Fruit fly (Drosophila melanogaster) whole organism, embryonic: ENCODE measurements around the gene TBC1D16.

Experiments used
- Aef1 ChIP-seq: fragments of 200-800 bp; sonication (Bioruptor generic); IDR thresholded peaks from 3 replicates; pipeline ENCODE4 v1.3.6; 2022; ENCODE audit warnings: missing biosample characterization, missing genetic modification characterization
- Blimp-1 ChIP-seq: fragments of 200-800 bp; sonication (Bioruptor generic); optimal IDR thresholded peaks from 3 replicates; lab custom pipeline; 2018; ENCODE audit warnings: missing biosample characterization, missing genetic modification characterization, mild to moderate bottlenecking, moderate library complexity, missing genetic modification reagents
- CG10654 ChIP-seq: fragments of 200-800 bp; sonication (Bioruptor generic); optimal IDR thresholded peaks from 2 replicates; lab custom pipeline; 2016; ENCODE audit warnings: missing biosample characterization, missing genetic modification characterization
- CG11085 ChIP-seq: fragments of 200-800 bp; sonication (Bioruptor generic); IDR thresholded peaks from 2 replicates; pipeline ENCODE4 v1.3.6; 2022; ENCODE audit warnings: missing biosample characterization, missing genetic modification characterization
- CG12769 ChIP-seq: fragments of 200-800 bp; sonication (Bioruptor generic); optimal IDR thresholded peaks from 2 replicates; lab custom pipeline; 2019; ENCODE audit warnings: missing biosample characterization, mild to moderate bottlenecking, missing genetic modification characterization, moderate library complexity
- CG13296 ChIP-seq: fragments of 200-800 bp; sonication (Bioruptor generic); optimal IDR thresholded peaks from 3 replicates; lab custom pipeline; 2018; ENCODE audit warnings: missing biosample characterization, mild to moderate bottlenecking, missing genetic modification characterization
- CG13775 ChIP-seq: fragments of 200-800 bp; sonication (Bioruptor generic); optimal IDR thresholded peaks from 3 replicates; lab custom pipeline; 2017; ENCODE audit warnings: missing biosample characterization, mild to moderate bottlenecking, missing genetic modification characterization
- CG15479 ChIP-seq: fragments of 200-800 bp; sonication (Bioruptor generic); optimal IDR thresholded peaks from 3 replicates; lab custom pipeline; 2019; ENCODE audit warnings: missing biosample characterization, mild to moderate bottlenecking, missing genetic modification characterization, moderate library complexity
- CG17328 ChIP-seq: fragments of 200-800 bp; sonication (Bioruptor generic); IDR thresholded peaks from 2 replicates; pipeline ENCODE4 v1.3.6; 2022; ENCODE audit warnings: missing biosample characterization, missing genetic modification characterization
- CG17359 ChIP-seq: fragments of 200-800 bp; sonication (Bioruptor generic); optimal IDR thresholded peaks from 3 replicates; lab custom pipeline; 2018; ENCODE audit warnings: missing biosample characterization, mild to moderate bottlenecking, missing genetic modification characterization, moderate library complexity
- CG18011 ChIP-seq: fragments of 200-800 bp; sonication (Bioruptor generic); optimal IDR thresholded peaks from 2 replicates; lab custom pipeline; 2017; ENCODE audit warnings: missing biosample characterization, missing genetic modification characterization, mild to moderate bottlenecking, moderate library complexity, missing genotype
- CG1832 ChIP-seq: fragments of 200-800 bp; sonication (Bioruptor generic); optimal IDR thresholded peaks from 2 replicates; lab custom pipeline; 2017; ENCODE audit warnings: missing biosample characterization, mild to moderate bottlenecking, missing genetic modification characterization, inconsistent platforms
- CG2116 ChIP-seq: fragments of 200-800 bp; sonication (Bioruptor generic); optimal IDR thresholded peaks from 3 replicates; lab custom pipeline; 2018; ENCODE audit warnings: missing biosample characterization, mild to moderate bottlenecking, missing genetic modification characterization
- CG32532 ChIP-seq: fragments of 200-800 bp; sonication (Bioruptor generic); IDR thresholded peaks from 2 replicates; pipeline ENCODE4 v1.3.6; 2022; ENCODE audit warnings: missing biosample characterization, missing genetic modification characterization
- CG32772 ChIP-seq: fragments of 200-800 bp; sonication (Bioruptor generic); IDR thresholded peaks from 2 replicates; pipeline ENCODE4 v1.3.6; 2022; ENCODE audit warnings: missing biosample characterization, missing genetic modification characterization
- CG42726 ChIP-seq: fragments of 200-800 bp; sonication (Bioruptor generic); IDR thresholded peaks from 2 replicates; pipeline ENCODE4 v1.3.6; 2022; ENCODE audit warnings: missing biosample characterization, missing genetic modification characterization; ENCODE audit not compliant: partially characterized antibody
- CG7745 ChIP-seq: fragments of 200-800 bp; sonication (Bioruptor generic); optimal IDR thresholded peaks from 2 replicates; lab custom pipeline; 2018; ENCODE audit warnings: missing biosample characterization, mild to moderate bottlenecking, missing genetic modification characterization, moderate library complexity
- D19A ChIP-seq: fragments of 200-800 bp; optimal IDR thresholded peaks from 3 replicates; lab custom pipeline; 2019; ENCODE audit warnings: missing biosample characterization, mild to moderate bottlenecking, missing genetic modification characterization, moderate library complexity
- Dfd ChIP-seq, 2 experiments: fragments of >200 bp; optimal IDR thresholded peaks; 2 replicates each; lab custom pipeline; 2017; ENCODE audit warnings: missing biosample characterization in 2 of 2, missing genetic modification characterization in 2 of 2
- Dref ChIP-seq: fragments of 200-800 bp; sonication (Bioruptor generic); IDR thresholded peaks from 2 replicates; pipeline ENCODE4 v1.3.6; 2022; ENCODE audit warnings: missing biosample characterization, missing genetic modification characterization
- Elba2 ChIP-seq: fragments of 200-800 bp; sonication (Bioruptor generic); optimal IDR thresholded peaks from 3 replicates; lab custom pipeline; 2016; ENCODE audit warnings: missing biosample characterization, missing genetic modification characterization
- H15 ChIP-seq: fragments of 200-800 bp; sonication (Bioruptor generic); IDR thresholded peaks from 3 replicates; pipeline ENCODE4 v1.3.6; 2022; ENCODE audit warnings: missing biosample characterization, missing genetic modification characterization
- H2.0 ChIP-seq: fragments of 200-800 bp; sonication (Bioruptor generic); IDR thresholded peaks from 2 replicates; pipeline ENCODE4 v1.3.6; 2022; ENCODE audit warnings: missing biosample characterization, missing genetic modification characterization
- Mad ChIP-seq: fragments of 200-800 bp; sonication (Bioruptor generic); optimal IDR thresholded peaks from 2 replicates; lab custom pipeline; 2016; ENCODE audit warnings: missing biosample characterization, missing genetic modification characterization
- Mes4 ChIP-seq: fragments of 200-800 bp; sonication (Bioruptor generic); optimal IDR thresholded peaks from 2 replicates; lab custom pipeline; 2016; ENCODE audit warnings: missing biosample characterization, missing genetic modification characterization
- Mrtf ChIP-seq: fragments of 200-800 bp; sonication (Bioruptor generic); IDR thresholded peaks from 3 replicates; pipeline ENCODE4 v1.3.6; 2022; ENCODE audit warnings: missing biosample characterization, missing genetic modification characterization
- NC2α ChIP-seq: fragments of 200-800 bp; sonication (Bioruptor generic); optimal IDR thresholded peaks from 2 replicates; lab custom pipeline; 2016; ENCODE audit warnings: missing biosample characterization, missing genetic modification characterization
- NC2β ChIP-seq: fragments of 200-800 bp; sonication (Bioruptor generic); optimal IDR thresholded peaks from 2 replicates; lab custom pipeline; 2016; ENCODE audit warnings: missing biosample characterization, missing genetic modification characterization
- Oli ChIP-seq: fragments of 200-800 bp; sonication (Bioruptor generic); optimal IDR thresholded peaks from 2 replicates; lab custom pipeline; 2018; ENCODE audit warnings: missing biosample characterization, mild to moderate bottlenecking, missing genetic modification characterization, moderate library complexity
- Opbp ChIP-seq: fragments of 200-800 bp; sonication (Bioruptor generic); IDR thresholded peaks from 3 replicates; pipeline ENCODE4 v1.3.6; 2022; ENCODE audit warnings: missing biosample characterization, missing genetic modification characterization; ENCODE audit not compliant: partially characterized antibody
- Pdp1 ChIP-seq, 2 experiments: fragments of 200-800 bp; sonication (Bioruptor generic); optimal IDR thresholded peaks; 3 replicates each; lab custom pipeline; 2016; ENCODE audit warnings: missing biosample characterization in 2 of 2, missing genetic modification characterization in 2 of 2, mild to moderate bottlenecking in 1 of 2, moderate library complexity in 1 of 2
- Rx ChIP-seq: fragments of 200-800 bp; sonication (Bioruptor generic); IDR thresholded peaks from 2 replicates; pipeline ENCODE4 v1.3.6; 2022; ENCODE audit warnings: missing biosample characterization, missing genetic modification characterization
- TFAM ChIP-seq: fragments of 200-800 bp; sonication (Bioruptor generic); optimal IDR thresholded peaks from 2 replicates; lab custom pipeline; 2017; ENCODE audit warnings: missing biosample characterization, missing genetic modification characterization, inconsistent platforms
- amos ChIP-seq: fragments of 200-800 bp; sonication (Bioruptor generic); IDR thresholded peaks from 2 replicates; pipeline ENCODE4 v1.3.6; 2022; ENCODE audit warnings: missing biosample characterization, missing genetic modification characterization; ENCODE audit not compliant: partially characterized antibody
- ato ChIP-seq: fragments of 200-800 bp; sonication (Bioruptor generic); IDR thresholded peaks from 2 replicates; pipeline ENCODE4 v1.3.6; 2022; ENCODE audit warnings: missing biosample characterization, missing genetic modification characterization; ENCODE audit not compliant: partially characterized antibody
- az2 ChIP-seq: fragments of 200-800 bp; sonication (Bioruptor generic); optimal IDR thresholded peaks from 3 replicates; lab custom pipeline; 2016; ENCODE audit warnings: missing biosample characterization, missing genetic modification characterization
- bbx ChIP-seq: fragments of 200-800 bp; sonication (Bioruptor generic); IDR thresholded peaks from 2 replicates; pipeline ENCODE4 v1.3.6; 2022; ENCODE audit warnings: missing biosample characterization, missing genetic modification characterization; ENCODE audit not compliant: partially characterized antibody
- chinmo ChIP-seq: fragments of 200-800 bp; sonication (Bioruptor generic); IDR thresholded peaks from 4 replicates; pipeline ENCODE4 v1.3.6; 2022; ENCODE audit warnings: missing biosample characterization, missing genetic modification characterization; ENCODE audit not compliant: partially characterized antibody
- fu2 ChIP-seq: fragments of 200-800 bp; sonication (Bioruptor generic); optimal IDR thresholded peaks from 2 replicates; lab custom pipeline; 2016; ENCODE audit warnings: missing biosample characterization, missing genetic modification characterization
- lbe ChIP-seq: fragments of 200-800 bp; sonication (Bioruptor generic); optimal IDR thresholded peaks from 2 replicates; lab custom pipeline; 2016; ENCODE audit warnings: missing biosample characterization, mild to moderate bottlenecking, missing genetic modification characterization
- org-1 ChIP-seq: fragments of 200-800 bp; sonication (Bioruptor generic); optimal IDR thresholded peaks from 2 replicates; lab custom pipeline; 2017; ENCODE audit warnings: missing biosample characterization, missing genetic modification characterization
- ro ChIP-seq: fragments of 200-800 bp; sonication (Bioruptor generic); IDR thresholded peaks from 2 replicates; pipeline ENCODE4 v1.3.6; 2022; ENCODE audit warnings: missing biosample characterization, missing genetic modification characterization
- sim ChIP-seq: fragments of 200-800 bp; sonication (Bioruptor generic); IDR thresholded peaks from 2 replicates; pipeline ENCODE4 v1.3.6; 2022; ENCODE audit warnings: missing biosample characterization, missing genetic modification characterization
- ssp ChIP-seq: fragments of 200-800 bp; sonication (Bioruptor generic); IDR thresholded peaks from 2 replicates; pipeline ENCODE4 v1.3.6; 2022; ENCODE audit warnings: missing biosample characterization, missing genetic modification characterization
- ttk ChIP-seq: fragments of 200-800 bp; sonication (Bioruptor generic); IDR thresholded peaks from 2 replicates; pipeline ENCODE4 v2.1.2; 2022; ENCODE audit warnings: missing biosample characterization, missing genetic modification characterization
- tup ChIP-seq: fragments of 200-800 bp; sonication (Bioruptor generic); optimal IDR thresholded peaks from 2 replicates; lab custom pipeline; 2016; ENCODE audit warnings: missing biosample characterization, mild to moderate bottlenecking, missing genetic modification characterization, moderate library complexity
- yki ChIP-seq: fragments of >200 bp; optimal IDR thresholded peaks from 3 replicates; lab custom pipeline; 2018
- zen ChIP-seq: fragments of 200-800 bp; sonication (Bioruptor generic); optimal IDR thresholded peaks from 3 replicates; lab custom pipeline; 2018; ENCODE audit warnings: missing biosample characterization, mild to moderate bottlenecking, missing genetic modification characterization, moderate library complexity

Gene TBC1D16

DNA sequence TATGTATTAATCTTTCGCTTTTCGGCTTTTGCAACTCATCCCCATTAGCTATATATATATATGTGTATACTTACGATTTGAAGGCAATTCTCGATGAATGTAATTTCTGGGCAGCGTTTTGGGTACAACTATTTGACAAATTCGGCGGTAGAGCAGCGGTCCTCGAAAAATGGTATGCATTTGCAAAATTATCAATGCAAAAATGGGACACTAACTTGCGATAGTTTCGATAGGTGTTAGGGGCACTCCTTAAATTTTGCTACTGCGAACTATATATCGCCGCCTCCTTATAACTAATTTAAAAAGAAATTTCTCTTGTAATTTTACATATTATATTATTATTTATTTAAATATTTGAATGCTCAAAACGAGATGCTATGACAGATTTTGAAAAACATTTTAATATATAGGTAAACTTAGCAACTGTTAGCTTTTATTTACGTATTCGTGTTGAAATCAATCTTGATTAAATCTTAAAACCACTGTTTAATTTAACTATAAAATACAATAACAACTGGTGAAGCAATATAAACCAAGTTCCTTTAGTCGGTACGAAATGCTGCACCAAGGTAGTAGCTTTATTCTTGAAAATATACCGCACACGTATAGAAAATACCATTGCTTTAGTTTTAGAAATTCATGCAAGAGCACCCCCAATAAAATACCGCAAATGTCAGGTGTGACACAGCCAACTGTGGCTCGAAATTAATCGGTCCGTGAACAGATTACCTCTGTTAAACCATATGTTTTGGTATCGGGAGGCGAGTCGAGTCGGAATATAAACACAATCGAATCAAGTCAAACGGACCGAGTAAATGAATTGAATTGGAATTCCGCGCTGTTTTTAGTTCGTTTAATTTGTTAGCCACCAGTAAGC lies 22.0 kb downstream of the TBC1D16 start, which contains the start of the genes CG5355 and Klp31E (continued):
- TF ChIP-seq D19A (tag; lab: Kevin White, UChicago) = no peak
- peak; percentile 31 for TF ChIP-seq H2.0 (GFP tag; lab: Robert Waterston, UW)
- no peak for TF ChIP-seq lbe (GFP tag; lab: Kevin White, UChicago)
- peak; percentile 74 for TF ChIP-seq ssp
- TF ChIP-seq Blimp-1 (GFP tag; lab: Kevin White, UChicago) = no peak
- no peak for TF ChIP-seq ro
- TF ChIP-seq org-1 (GFP tag; lab: Kevin White, UChicago) = no peak
- TF ChIP-seq Mes4 = peak; percentile 46
- TF ChIP-seq CG1832 (GFP tag; lab: Kevin White, UChicago) = no peak
- TF ChIP-seq CG32772 (GFP tag; lab: Robert Waterston, UW) = 0 out of 2 replicates have a peak, but pooled peaks have one; percentile 4
- no peak for TF ChIP-seq NC2α (GFP tag; lab: Kevin White, UChicago)
- no peak for TF ChIP-seq CG11085 (GFP tag; lab: Robert Waterston, UW)
- peak in 1 of 2 experiments; percentile 62 for TF ChIP-seq Pdp1 (GFP tag; optimal IDR thresholded peaks at IDR 0.05; lab: Kevin White, UChicago)
- no peak for TF ChIP-seq NC2β (GFP tag; lab: Kevin White, UChicago)
- peak; percentile 81 for TF ChIP-seq CG2116 (GFP tag; lab: Kevin White, UChicago)
- TF ChIP-seq CG18011 = no peak
- TF ChIP-seq Mad (GFP tag; lab: Kevin White, UChicago) = peak; percentile 42
- no peak for TF ChIP-seq fu2 (GFP tag; lab: Kevin White, UChicago)
- TF ChIP-seq chinmo = peak; percentile 70; the same call in 1 of the 4 replicates
- no peak for TF ChIP-seq sim (GFP tag; lab: Robert Waterston, UW)
- TF ChIP-seq tup = no peak
- TF ChIP-seq CG15479 (GFP tag; lab: Kevin White, UChicago) = no peak
- TF ChIP-seq bbx = peak; percentile 76
- peak; percentile 61 for TF ChIP-seq CG13296 (GFP tag; lab: Kevin White, UChicago)
- no peak for TF ChIP-seq H15 (GFP tag; lab: Robert Waterston, UW)
- TF ChIP-seq zen (tag; lab: Kevin White, UChicago) = peak; percentile 71
- TF ChIP-seq TFAM = no peak
- TF ChIP-seq CG32532 (GFP tag; lab: Robert Waterston, UW) = peak; percentile 65
- TF ChIP-seq CG17359 (tag; lab: Kevin White, UChicago) = peak; percentile 56
- peak; percentile 8; the same call in 1 of the 2 replicates for TF ChIP-seq CG17328 (GFP tag; lab: Robert Waterston, UW)
- TF ChIP-seq CG10654 (GFP tag; lab: Kevin White, UChicago) = peak; percentile 61
- TF ChIP-seq Dfd (GFP tag; optimal IDR thresholded peaks at IDR 0.05; lab: Kevin White, UChicago) = no peak
- TF ChIP-seq az2 (GFP tag; lab: Kevin White, UChicago) = peak; percentile 69
- TF ChIP-seq Elba2 (GFP tag; lab: Kevin White, UChicago) = no peak
- TF ChIP-seq Oli (tag; lab: Kevin White, UChicago) = peak; percentile 75
- no peak; the same call in 2 of the 3 replicates for TF ChIP-seq Mrtf (GFP tag; lab: Robert Waterston, UW)
- no peak for TF ChIP-seq CG7745 (tag; lab: Kevin White, UChicago)
- no peak for TF ChIP-seq yki (lab: Kevin White, UChicago)
- peak; percentile 71; the same call in 2 of the 3 replicates for TF ChIP-seq Opbp (GFP tag; lab: Robert Waterston, UW)
- TF ChIP-seq Rx (GFP tag; lab: Robert Waterston, UW) = no peak
- no peak for TF ChIP-seq CG42726 (GFP tag; lab: Robert Waterston, UW)
- TF ChIP-seq ato (GFP tag; lab: Robert Waterston, UW) = peak; percentile 42; the same call in 1 of the 2 replicates
- TF ChIP-seq CG12769 (tag; lab: Kevin White, UChicago) = peak; percentile 46
- peak; percentile 65 for TF ChIP-seq Dref (GFP tag; lab: Robert Waterston, UW)
- TF ChIP-seq CG13775 (GFP tag; lab: Kevin White, UChicago) = peak; percentile 81
- TF ChIP-seq amos (GFP tag; lab: Robert Waterston, UW) = peak; percentile 68; the same call in 1 of the 2 replicates
- TF ChIP-seq Aef1 (GFP tag; lab: Robert Waterston, UW) = 0 out of 3 replicates have a peak, but pooled peaks have one; percentile 26
- TF ChIP-seq ttk = no peak
